Fruit fly (Drosophila melanogaster) whole organism, embryonic: Measurements from ENCODE around the gene Dbx.

Source experiments
- Bgb ChIP-seq: fragments of 200-800 bp; sonication (Bioruptor generic); IDR thresholded peaks from 2 replicates; pipeline ENCODE4 v1.3.6; 2022; ENCODE audit warnings: missing biosample characterization, missing genetic modification characterization; ENCODE audit not compliant: partially characterized antibody
- CG1024 ChIP-seq: fragments of 200-800 bp; sonication (Bioruptor generic); IDR thresholded peaks from 2 replicates; pipeline ENCODE4 v1.3.6; 2022; ENCODE audit warnings: missing biosample characterization, missing genetic modification characterization
- CG10366 ChIP-seq: fragments of 200-800 bp; sonication (Bioruptor generic); IDR thresholded peaks from 2 replicates; pipeline ENCODE4 v1.3.6; 2022; ENCODE audit warnings: missing biosample characterization, missing genetic modification characterization
- CG11560 ChIP-seq: fragments of 200-800 bp; sonication (Bioruptor generic); IDR thresholded peaks from 3 replicates; pipeline ENCODE4 v1.3.6; 2022; ENCODE audit warnings: missing biosample characterization, missing genetic modification characterization
- CG12769 ChIP-seq: fragments of 200-800 bp; sonication (Bioruptor generic); optimal IDR thresholded peaks from 2 replicates; lab custom pipeline; 2019; ENCODE audit warnings: missing biosample characterization, mild to moderate bottlenecking, missing genetic modification characterization, moderate library complexity
- CG13296 ChIP-seq: fragments of 200-800 bp; sonication (Bioruptor generic); optimal IDR thresholded peaks from 3 replicates; lab custom pipeline; 2018; ENCODE audit warnings: missing biosample characterization, mild to moderate bottlenecking, missing genetic modification characterization
- CG1529 ChIP-seq: fragments of 200-800 bp; sonication (Bioruptor generic); optimal IDR thresholded peaks from 3 replicates; lab custom pipeline; 2018; ENCODE audit warnings: missing biosample characterization, missing genetic modification characterization
- CG15514 ChIP-seq: fragments of 200-800 bp; sonication (Bioruptor generic); optimal IDR thresholded peaks from 3 replicates; lab custom pipeline; 2017; ENCODE audit warnings: missing biosample characterization, missing genetic modification characterization, mild to moderate bottlenecking, moderate library complexity, missing genetic modification reagents
- CG16813 ChIP-seq: fragments of 200-800 bp; sonication (Bioruptor generic); IDR thresholded peaks from 3 replicates; pipeline ENCODE4 v1.3.6; 2022; ENCODE audit warnings: missing biosample characterization, missing genetic modification characterization; ENCODE audit not compliant: partially characterized antibody
- CG17359 ChIP-seq: fragments of 200-800 bp; sonication (Bioruptor generic); optimal IDR thresholded peaks from 3 replicates; lab custom pipeline; 2018; ENCODE audit warnings: missing biosample characterization, mild to moderate bottlenecking, missing genetic modification characterization, moderate library complexity
- CG2889 ChIP-seq: fragments of 200-800 bp; sonication (Bioruptor generic); IDR thresholded peaks from 3 replicates; pipeline ENCODE4 v1.3.6; 2022; ENCODE audit warnings: missing biosample characterization, missing genetic modification characterization
- CG31224 ChIP-seq: fragments of 200-800 bp; sonication (Bioruptor generic); IDR thresholded peaks from 2 replicates; pipeline ENCODE4 v1.3.6; 2022; ENCODE audit warnings: missing biosample characterization, missing genetic modification characterization
- CG5180 ChIP-seq: fragments of 200-800 bp; sonication (Bioruptor generic); optimal IDR thresholded peaks from 3 replicates; lab custom pipeline; 2017; ENCODE audit warnings: missing biosample characterization, missing genetic modification characterization, mild to moderate bottlenecking, moderate library complexity, missing genetic modification reagents
- CG6689 ChIP-seq: fragments of 200-800 bp; sonication (Bioruptor generic); IDR thresholded peaks from 2 replicates; pipeline ENCODE4 v1.3.6; 2022; ENCODE audit warnings: missing biosample characterization, missing genetic modification characterization
- CG7372 ChIP-seq: fragments of 200-800 bp; sonication (Bioruptor generic); IDR thresholded peaks from 2 replicates; pipeline ENCODE4 v1.3.6; 2022; ENCODE audit warnings: missing biosample characterization, missing genetic modification characterization
- CG7556 ChIP-seq: fragments of 200-800 bp; sonication (Bioruptor generic); optimal IDR thresholded peaks from 2 replicates; lab custom pipeline; 2017; ENCODE audit warnings: missing biosample characterization, mild to moderate bottlenecking, missing genetic modification characterization
- CG7839 ChIP-seq: fragments of 200-800 bp; sonication (Bioruptor generic); optimal IDR thresholded peaks from 3 replicates; lab custom pipeline; 2018; ENCODE audit warnings: missing biosample characterization, mild to moderate bottlenecking, missing genetic modification characterization, moderate library complexity
- CHES-1-like ChIP-seq: fragments of 200-800 bp; sonication (Bioruptor generic); optimal IDR thresholded peaks from 2 replicates; lab custom pipeline; 2016; ENCODE audit warnings: missing biosample characterization, missing genetic modification characterization
- CTCF ChIP-seq: fragments of 200-800 bp; sonication (Bioruptor generic); optimal IDR thresholded peaks from 2 replicates; lab custom pipeline; 2017; ENCODE audit warnings: missing biosample characterization, mild to moderate bottlenecking, missing genetic modification characterization, moderate library complexity
- E2f1 ChIP-seq: fragments of 200-800 bp; sonication (Bioruptor generic); IDR thresholded peaks from 2 replicates; pipeline ENCODE4 v1.3.6; 2022; ENCODE audit warnings: missing biosample characterization, missing genetic modification characterization
- Elba2 ChIP-seq: fragments of 200-800 bp; sonication (Bioruptor generic); optimal IDR thresholded peaks from 3 replicates; lab custom pipeline; 2016; ENCODE audit warnings: missing biosample characterization, missing genetic modification characterization
- HLH4C ChIP-seq: fragments of 200-800 bp; sonication (Bioruptor generic); IDR thresholded peaks from 3 replicates; pipeline ENCODE4 v1.3.6; 2022; ENCODE audit warnings: missing biosample characterization, missing genetic modification characterization; ENCODE audit not compliant: partially characterized antibody
- HmgZ ChIP-seq: fragments of 200-800 bp; sonication (Bioruptor generic); optimal IDR thresholded peaks from 2 replicates; lab custom pipeline; 2018; ENCODE audit warnings: missing biosample characterization, mild to moderate bottlenecking, missing genetic modification characterization
- Hmr ChIP-seq: fragments of 200-800 bp; sonication (Bioruptor generic); optimal IDR thresholded peaks from 3 replicates; lab custom pipeline; 2017; ENCODE audit warnings: mild to moderate bottlenecking, missing biosample characterization, missing genetic modification reagents, missing genetic modification characterization
- Med ChIP-seq: fragments of 200-800 bp; sonication (Bioruptor generic); peaks from one replicate; lab custom pipeline; 2016; ENCODE audit warnings: missing biosample characterization, missing genetic modification characterization, mild to moderate bottlenecking, inconsistent platforms, moderate library complexity
- Tbp ChIP-seq: fragments of >200 bp; optimal IDR thresholded peaks from 2 replicates; lab custom pipeline; 2018; ENCODE audit warnings: missing biosample characterization, missing genetic modification characterization
- Xrp1 ChIP-seq: fragments of 200-800 bp; sonication (Bioruptor generic); IDR thresholded peaks from 2 replicates; pipeline ENCODE4 v1.3.6; 2022; ENCODE audit warnings: missing biosample characterization, missing genetic modification characterization
- bbx ChIP-seq: fragments of 200-800 bp; sonication (Bioruptor generic); IDR thresholded peaks from 2 replicates; pipeline ENCODE4 v1.3.6; 2022; ENCODE audit warnings: missing biosample characterization, missing genetic modification characterization; ENCODE audit not compliant: partially characterized antibody
- bigmax ChIP-seq: fragments of 200-800 bp; sonication (Bioruptor generic); optimal IDR thresholded peaks from 2 replicates; lab custom pipeline; 2018; ENCODE audit warnings: missing biosample characterization, mild to moderate bottlenecking, missing genetic modification characterization
- chinmo ChIP-seq: fragments of 200-800 bp; sonication (Bioruptor generic); IDR thresholded peaks from 4 replicates; pipeline ENCODE4 v1.3.6; 2022; ENCODE audit warnings: missing biosample characterization, missing genetic modification characterization; ENCODE audit not compliant: partially characterized antibody
- corto ChIP-seq: fragments of 200-800 bp; sonication (Bioruptor generic); optimal IDR thresholded peaks from 2 replicates; lab custom pipeline; 2016; ENCODE audit warnings: missing biosample characterization, mild to moderate bottlenecking, missing genetic modification characterization, moderate library complexity
- dmrt99B ChIP-seq: fragments of 200-800 bp; sonication (Bioruptor generic); optimal IDR thresholded peaks from 2 replicates; lab custom pipeline; 2018; ENCODE audit warnings: missing biosample characterization, mild to moderate bottlenecking, missing genetic modification characterization, moderate library complexity
- fru ChIP-seq: fragments of >200 bp; optimal IDR thresholded peaks from 2 replicates; lab custom pipeline; 2017
- gcm ChIP-seq: fragments of 200-800 bp; sonication (Bioruptor generic); optimal IDR thresholded peaks from 2 replicates; lab custom pipeline; 2019; ENCODE audit warnings: missing biosample characterization, mild to moderate bottlenecking, missing genetic modification characterization, moderate library complexity
- gem ChIP-seq: fragments of 200-800 bp; sonication (Bioruptor generic); optimal IDR thresholded peaks from 2 replicates; lab custom pipeline; 2019; ENCODE audit warnings: missing biosample characterization, mild to moderate bottlenecking, missing genetic modification characterization, moderate library complexity
- grau ChIP-seq: fragments of 200-800 bp; optimal IDR thresholded peaks from 3 replicates; lab custom pipeline; 2019; ENCODE audit warnings: missing biosample characterization, mild to moderate bottlenecking, missing genetic modification characterization, moderate library complexity
- jigr1 ChIP-seq: fragments of 200-800 bp; sonication (Bioruptor generic); IDR thresholded peaks from 3 replicates; pipeline ENCODE4 v1.3.6; 2022; ENCODE audit warnings: missing biosample characterization, missing genetic modification characterization
- knrl ChIP-seq: fragments of 200-800 bp; sonication (Bioruptor generic); IDR thresholded peaks from 3 replicates; pipeline ENCODE4 v1.3.6; 2022; ENCODE audit warnings: missing biosample characterization, missing genetic modification characterization; ENCODE audit not compliant: partially characterized antibody
- lilli ChIP-seq: fragments of 200-800 bp; sonication (Bioruptor generic); optimal IDR thresholded peaks from 3 replicates; lab custom pipeline; 2016; ENCODE audit warnings: missing biosample characterization, missing genetic modification characterization
- nerfin-2 ChIP-seq: fragments of 200-800 bp; sonication (Bioruptor generic); IDR thresholded peaks from 2 replicates; pipeline ENCODE4 v1.3.6; 2022; ENCODE audit warnings: missing biosample characterization, missing genetic modification characterization; ENCODE audit not compliant: partially characterized antibody
- otp ChIP-seq: fragments of 200-800 bp; sonication (Bioruptor generic); IDR thresholded peaks from 3 replicates; pipeline ENCODE4, ENCODE4 v1.3.6; 2022; ENCODE audit warnings: missing biosample characterization, missing genetic modification characterization
- pzg ChIP-seq: fragments of 200-800 bp; sonication (Bioruptor generic); optimal IDR thresholded peaks from 3 replicates; lab custom pipeline; 2018; ENCODE audit warnings: missing biosample characterization, mild to moderate bottlenecking, missing genetic modification characterization, moderate library complexity
- row ChIP-seq: fragments of 200-800 bp; sonication (Bioruptor generic); IDR thresholded peaks from 3 replicates; pipeline ENCODE4 v1.3.6; 2022; ENCODE audit warnings: missing biosample characterization, missing genetic modification characterization
- scrt ChIP-seq: fragments of 200-800 bp; sonication (Bioruptor generic); optimal IDR thresholded peaks from 2 replicates; lab custom pipeline; 2018; ENCODE audit warnings: missing biosample characterization, mild to moderate bottlenecking, missing genetic modification characterization, moderate library complexity
- sens ChIP-seq: fragments of 200-800 bp; sonication (Bioruptor generic); peaks from one replicate; lab custom pipeline; 2016; ENCODE audit warnings: missing biosample characterization, missing genetic modification characterization
- tgo ChIP-seq: fragments of 200-800 bp; sonication (Bioruptor generic); IDR thresholded peaks from 3 replicates; pipeline ENCODE4 v1.3.6; 2022; ENCODE audit warnings: missing biosample characterization, missing genetic modification characterization
- unpg ChIP-seq: fragments of 200-800 bp; sonication (Bioruptor generic); optimal IDR thresholded peaks from 3 replicates; lab custom pipeline; 2018; ENCODE audit warnings: missing biosample characterization, mild to moderate bottlenecking, missing genetic modification characterization, moderate library complexity
- vvl ChIP-seq: fragments of 200-800 bp; sonication (Bioruptor generic); IDR thresholded peaks from 2 replicates; pipeline ENCODE4 v1.3.6; 2022; ENCODE audit warnings: missing biosample characterization, missing genetic modification characterization
- zfh2 ChIP-seq: fragments of 200-800 bp; sonication (Bioruptor generic); optimal IDR thresholded peaks from 2 replicates; lab custom pipeline; 2016; ENCODE audit warnings: missing biosample characterization, missing genetic modification characterization

Dbx gene

DNA sequence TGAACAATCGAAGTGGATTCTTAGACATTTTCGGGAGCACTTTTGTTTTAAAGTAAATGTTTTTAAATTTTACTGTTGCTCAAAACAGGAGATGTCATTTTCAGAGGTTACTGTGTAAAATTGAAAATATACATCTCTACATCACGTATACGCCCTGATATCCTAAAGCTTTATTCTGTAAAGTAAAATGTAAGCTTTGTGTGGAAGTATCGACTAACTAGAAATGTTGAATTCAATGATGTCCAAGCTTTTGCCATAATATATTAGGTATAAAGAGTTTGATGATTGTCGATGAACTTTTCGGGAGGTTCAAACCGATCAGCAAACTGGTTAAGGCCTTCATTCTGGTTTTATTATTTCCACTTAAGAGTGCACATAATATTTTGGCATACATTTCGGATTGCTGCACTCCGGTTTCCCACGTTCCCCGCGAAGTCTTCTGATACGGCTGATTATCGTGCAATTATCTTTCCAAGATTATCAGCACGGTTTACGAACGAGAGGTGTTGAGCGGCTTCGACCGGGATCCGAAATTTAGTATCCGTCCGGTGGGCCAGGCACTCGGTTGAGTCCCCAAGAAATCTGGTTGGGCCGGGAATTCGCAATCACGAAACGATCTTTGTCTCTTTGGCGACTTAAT, 50.1 kb downstream of the Dbx start, which contains the start of the genes CG11815 and acs (continued):
- no peak for TF ChIP-seq CG31224 (GFP tag; lab: Robert Waterston, UW)
- TF ChIP-seq corto (GFP tag; lab: Kevin White, UChicago): no peak
- no peak for TF ChIP-seq unpg
- TF ChIP-seq HLH4C (GFP tag; lab: Robert Waterston, UW): 0 out of 3 replicates have a peak, but pooled peaks have one; percentile 3
- peak; percentile 81 for TF ChIP-seq Bgb
- TF ChIP-seq CG7372 (GFP tag; lab: Robert Waterston, UW): 0 out of 2 replicates have a peak, but pooled peaks have one; percentile 36
- no peak for TF ChIP-seq Elba2 (GFP tag; lab: Kevin White, UChicago)
- peak; percentile 42 for TF ChIP-seq HmgZ (tag; lab: Kevin White, UChicago)
- TF ChIP-seq otp (GFP tag; lab: Robert Waterston, UW): no peak
- no peak for TF ChIP-seq Xrp1 (GFP tag; lab: Robert Waterston, UW)
- TF ChIP-seq nerfin-2 (GFP tag; lab: Robert Waterston, UW): no peak
- peak; percentile 36; the same call in 1 of the 3 replicates for TF ChIP-seq knrl (GFP tag; lab: Robert Waterston, UW)
- TF ChIP-seq CHES-1-like: no peak
- TF ChIP-seq CG5180 (GFP tag; lab: Kevin White, UChicago): peak; percentile 79
- TF ChIP-seq bigmax: no peak
- TF ChIP-seq gcm (GFP tag; lab: Kevin White, UChicago): no peak
- peak; percentile 55; the same call in 1 of the 4 replicates for TF ChIP-seq chinmo (GFP tag; lab: Robert Waterston, UW)
- peak; percentile 3 for TF ChIP-seq pzg (GFP tag; lab: Kevin White, UChicago)
- TF ChIP-seq bbx (GFP tag; lab: Robert Waterston, UW): peak; percentile 33; the same call in 1 of the 2 replicates
- peak; percentile 5 for TF ChIP-seq CG12769 (tag; lab: Kevin White, UChicago)
- peak; percentile 78 for TF ChIP-seq CTCF (GFP tag; lab: Kevin White, UChicago)
- TF ChIP-seq CG16813 (GFP tag; lab: Robert Waterston, UW): 0 out of 3 replicates have a peak, but pooled peaks have one; percentile 23

DNA sequence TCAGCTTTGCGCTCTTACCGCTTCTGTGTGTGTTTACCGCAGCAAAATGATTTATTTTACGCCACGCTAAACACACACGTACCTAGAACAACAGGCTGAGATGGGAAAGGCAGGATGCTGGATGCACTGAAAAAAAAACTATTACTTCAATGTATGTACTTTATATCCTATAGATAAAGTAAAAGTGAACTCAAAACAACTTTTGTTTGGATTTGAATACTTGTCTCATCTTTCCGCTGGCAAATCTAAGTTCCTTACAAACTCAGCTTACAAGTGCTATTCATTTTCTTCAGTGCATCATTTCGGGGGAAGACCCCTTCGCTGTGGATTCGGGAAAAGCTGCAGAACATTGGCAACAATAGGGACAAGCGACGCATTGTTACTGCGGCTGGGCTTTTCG, 55.7 kb downstream of the Dbx start:
- TF ChIP-seq CG17359 (tag; lab: Kevin White, UChicago): peak; percentile 22
- TF ChIP-seq CG7839 (tag; lab: Kevin White, UChicago): peak; percentile 33
- TF ChIP-seq tgo (GFP tag; lab: Robert Waterston, UW): peak; percentile 35; the same call in 1 of the 3 replicates
- peak; percentile 2 for TF ChIP-seq scrt
- TF ChIP-seq CG2889: 0 out of 3 replicates have a peak, but pooled peaks have one; percentile 13
- TF ChIP-seq sens (GFP tag; lab: Kevin White, UChicago): peak; percentile 22
- TF ChIP-seq lilli (GFP tag; lab: Kevin White, UChicago): peak; percentile 4
- peak; percentile 89 for TF ChIP-seq Med (GFP tag; lab: Kevin White, UChicago)
- TF ChIP-seq row: peak; percentile 50; the same call in 2 of the 3 replicates
- peak; percentile 38 for TF ChIP-seq gem (tag; lab: Kevin White, UChicago)
- peak; percentile 35 for TF ChIP-seq CG7556 (GFP tag; lab: Kevin White, UChicago)
- no peak for TF ChIP-seq CG1024 (GFP tag; lab: Robert Waterston, UW)
- peak; percentile 64 for TF ChIP-seq Hmr (GFP tag; lab: Kevin White, UChicago)
- peak; percentile 8 for TF ChIP-seq CG15514
- TF ChIP-seq CG10366 (GFP tag; lab: Robert Waterston, UW): 0 out of 2 replicates have a peak, but pooled peaks have one; percentile 13
- TF ChIP-seq CG11560: 0 out of 3 replicates have a peak, but pooled peaks have one; percentile 16
- TF ChIP-seq E2f1 (GFP tag; lab: Robert Waterston, UW): 0 out of 2 replicates have a peak, but pooled peaks have one; percentile 26
- TF ChIP-seq Tbp (GFP tag; lab: Kevin White, UChicago): no peak
- TF ChIP-seq CG13296 (GFP tag; lab: Kevin White, UChicago): peak; percentile 6
- no peak for TF ChIP-seq fru (lab: Kevin White, UChicago)
- no peak for TF ChIP-seq CG1529 (GFP tag; lab: Kevin White, UChicago)
- TF ChIP-seq grau: peak; percentile 12
- peak; percentile 40 for TF ChIP-seq dmrt99B (tag; lab: Kevin White, UChicago)
- TF ChIP-seq zfh2 (GFP tag; lab: Kevin White, UChicago): peak; percentile 0
- TF ChIP-seq vvl (GFP tag; lab: Robert Waterston, UW): peak; percentile 43; the same call in 1 of the 2 replicates
- no peak for TF ChIP-seq jigr1 (GFP tag; lab: Robert Waterston, UW)
- TF ChIP-seq CG6689 (GFP tag; lab: Robert Waterston, UW): peak; percentile 37
